Fruit fly (Drosophila melanogaster) whole organism, prepupa: ENCODE data around the gene Dus1.

ENCODE experiments used
- Blimp-1 ChIP-seq: fragments of 200-800 bp; sonication (Bioruptor generic); optimal IDR thresholded peaks from 3 replicates; lab custom pipeline; 2017; ENCODE audit warnings: missing biosample characterization, missing genetic modification characterization, mild to moderate bottlenecking, moderate library complexity, missing genetic modification reagents
- CG10631 ChIP-seq: fragments of 200-800 bp; sonication (Bioruptor generic); optimal IDR thresholded peaks from 2 replicates; lab custom pipeline; 2016; ENCODE audit warnings: missing biosample characterization, missing genetic modification characterization
- CG10669 ChIP-seq: fragments of 200-800 bp; sonication (Bioruptor generic); optimal IDR thresholded peaks from 3 replicates; lab custom pipeline; 2018; ENCODE audit warnings: missing biosample characterization, mild to moderate bottlenecking, missing genetic modification characterization, moderate library complexity
- CG11294 ChIP-seq: fragments of 200-800 bp; sonication (Bioruptor generic); IDR thresholded peaks from 2 replicates; pipeline ENCODE4 v1.3.6; 2022; ENCODE audit warnings: missing biosample characterization, missing genetic modification characterization
- CG11762 ChIP-seq: fragments of 200-800 bp; sonication (Bioruptor generic); optimal IDR thresholded peaks from 3 replicates; lab custom pipeline; 2016; ENCODE audit warnings: missing biosample characterization, missing genetic modification characterization; ENCODE audit not compliant: insufficient read depth
- CG11902 ChIP-seq: fragments of 200-800 bp; sonication (Bioruptor generic); optimal IDR thresholded peaks from 3 replicates; lab custom pipeline; 2016; ENCODE audit warnings: missing biosample characterization, missing genetic modification characterization
- CG15336 ChIP-seq: fragments of 200-800 bp; sonication (Bioruptor generic); IDR thresholded peaks from 2 replicates; pipeline ENCODE4 v1.3.6; 2022; ENCODE audit warnings: missing biosample characterization, missing genetic modification characterization
- CG1621 ChIP-seq: fragments of 200-800 bp; sonication (Bioruptor generic); optimal IDR thresholded peaks from 3 replicates; lab custom pipeline; 2018; ENCODE audit warnings: missing biosample characterization, mild to moderate bottlenecking, missing genetic modification characterization
- CG16779 ChIP-seq: fragments of 200-800 bp; sonication (Bioruptor generic); optimal IDR thresholded peaks from 3 replicates; lab custom pipeline; 2017; ENCODE audit warnings: missing biosample characterization, mild to moderate bottlenecking, missing genetic modification characterization
- CG31627 ChIP-seq: fragments of 200-800 bp; sonication (Bioruptor generic); optimal IDR thresholded peaks from 3 replicates; lab custom pipeline; 2016; ENCODE audit warnings: missing biosample characterization, missing genetic modification characterization
- CG32006 ChIP-seq: fragments of 200-800 bp; sonication (Bioruptor generic); optimal IDR thresholded peaks from 3 replicates; lab custom pipeline; 2017; ENCODE audit warnings: missing biosample characterization, mild to moderate bottlenecking, missing genetic modification characterization
- CG34406 ChIP-seq: fragments of 200-800 bp; sonication (Bioruptor generic); optimal IDR thresholded peaks from 3 replicates; lab custom pipeline; 2016; ENCODE audit warnings: missing biosample characterization, missing genetic modification characterization
- CG4318 ChIP-seq: fragments of 200-800 bp; sonication (Bioruptor generic); optimal IDR thresholded peaks from 3 replicates; lab custom pipeline; 2017; ENCODE audit warnings: missing biosample characterization, mild to moderate bottlenecking, missing genetic modification characterization
- CG6163 ChIP-seq: fragments of 200-800 bp; sonication (Bioruptor generic); IDR thresholded peaks from 3 replicates; pipeline ENCODE4 v1.3.6; 2022; ENCODE audit warnings: missing biosample characterization, missing genetic modification characterization
- CG6276 ChIP-seq: fragments of 200-800 bp; sonication (Bioruptor generic); optimal IDR thresholded peaks from 2 replicates; lab custom pipeline; 2017; ENCODE audit warnings: missing biosample characterization, mild to moderate bottlenecking, missing genetic modification characterization
- CG8119 ChIP-seq: fragments of 200-800 bp; sonication (Bioruptor generic); IDR thresholded peaks from 3 replicates; pipeline ENCODE4 v1.3.6; 2022; ENCODE audit warnings: missing biosample characterization, missing genetic modification characterization
- Eip78C ChIP-seq: fragments of 200-800 bp; sonication (Bioruptor generic); peaks from one replicate; lab custom pipeline; 2016; ENCODE audit warnings: missing biosample characterization, missing genetic modification characterization
- Eip93F ChIP-seq: fragments of 200-800 bp; sonication (Bioruptor generic); optimal IDR thresholded peaks from 2 replicates; lab custom pipeline; 2016; ENCODE audit warnings: missing biosample characterization, mild to moderate bottlenecking, missing genetic modification characterization
- Ets21C ChIP-seq: fragments of 200-800 bp; sonication (Bioruptor generic); optimal IDR thresholded peaks from 3 replicates; lab custom pipeline; 2016; ENCODE audit warnings: missing biosample characterization, missing genetic modification characterization
- Ets96B ChIP-seq: fragments of 200-800 bp; optimal IDR thresholded peaks from 2 replicates; lab custom pipeline; 2019; ENCODE audit warnings: missing biosample characterization, mild to moderate bottlenecking, missing genetic modification characterization, moderate library complexity
- Gug ChIP-seq: fragments of 200-800 bp; sonication (Bioruptor generic); IDR thresholded peaks from 2 replicates; pipeline ENCODE4 v1.3.6; 2022; ENCODE audit warnings: missing biosample characterization, missing genetic modification characterization
- Hr39 ChIP-seq: fragments of 200-800 bp; sonication (Bioruptor generic); optimal IDR thresholded peaks from 2 replicates; lab custom pipeline; 2016; ENCODE audit warnings: missing biosample characterization, missing genetic modification characterization
- Hr4 ChIP-seq: fragments of 200-800 bp; sonication (Bioruptor generic); optimal IDR thresholded peaks from 3 replicates; lab custom pipeline; 2016; ENCODE audit warnings: missing biosample characterization, missing genetic modification characterization
- Lpt ChIP-seq: fragments of 200-800 bp; sonication (Bioruptor generic); optimal IDR thresholded peaks from 3 replicates; lab custom pipeline; 2016; ENCODE audit warnings: missing biosample characterization, missing genetic modification characterization
- Sox102F ChIP-seq: fragments of 200-800 bp; sonication (Bioruptor generic); optimal IDR thresholded peaks from 2 replicates; lab custom pipeline; 2016; ENCODE audit warnings: missing biosample characterization, mild to moderate bottlenecking, missing genetic modification characterization
- Sox14 ChIP-seq: fragments of 200-800 bp; sonication (Bioruptor generic); optimal IDR thresholded peaks from 3 replicates; lab custom pipeline; 2016; ENCODE audit warnings: missing biosample characterization, missing genetic modification characterization
- acj6 ChIP-seq: fragments of 200-800 bp; sonication (Bioruptor generic); optimal IDR thresholded peaks from 3 replicates; lab custom pipeline; 2016; ENCODE audit warnings: missing biosample characterization, missing genetic modification characterization
- dac ChIP-seq: fragments of 200-800 bp; sonication (Bioruptor generic); optimal IDR thresholded peaks from 2 replicates; lab custom pipeline; 2017; ENCODE audit warnings: missing biosample characterization, mild to moderate bottlenecking, missing genetic modification characterization
- eg ChIP-seq: fragments of 200-800 bp; sonication (Bioruptor generic); IDR thresholded peaks from 3 replicates; pipeline ENCODE4 v1.3.6; 2022; ENCODE audit warnings: missing biosample characterization, missing genetic modification characterization
- esn ChIP-seq: fragments of 200-800 bp; sonication (Bioruptor generic); optimal IDR thresholded peaks from 2 replicates; lab custom pipeline; 2016; ENCODE audit warnings: missing biosample characterization, mild to moderate bottlenecking, missing genetic modification characterization, moderate library complexity
- net ChIP-seq: fragments of 200-800 bp; sonication (Bioruptor generic); optimal IDR thresholded peaks from 3 replicates; lab custom pipeline; 2016; ENCODE audit warnings: missing biosample characterization, missing genetic modification characterization
- pdm3 ChIP-seq: fragments of 200-800 bp; sonication (Bioruptor generic); optimal IDR thresholded peaks from 3 replicates; lab custom pipeline; 2016; ENCODE audit warnings: missing biosample characterization, missing genetic modification characterization
- spab ChIP-seq: fragments of 200-800 bp; sonication (Bioruptor generic); optimal IDR thresholded peaks from 2 replicates; lab custom pipeline; 2017; ENCODE audit warnings: missing biosample characterization, mild to moderate bottlenecking, missing genetic modification characterization, missing genetic modification reagents
- ss ChIP-seq, 2 experiments: fragments of 200-800 bp; sonication (Bioruptor generic); optimal IDR thresholded peaks; 2 replicates in 1 of 2; 3 replicates in 1 of 2; lab custom pipeline; 2017 to 2018; ENCODE audit warnings: mild to moderate bottlenecking in 2 of 2, missing biosample characterization in 2 of 2, missing genetic modification characterization in 2 of 2, moderate library complexity in 1 of 2

The Dus1 gene

DNA sequence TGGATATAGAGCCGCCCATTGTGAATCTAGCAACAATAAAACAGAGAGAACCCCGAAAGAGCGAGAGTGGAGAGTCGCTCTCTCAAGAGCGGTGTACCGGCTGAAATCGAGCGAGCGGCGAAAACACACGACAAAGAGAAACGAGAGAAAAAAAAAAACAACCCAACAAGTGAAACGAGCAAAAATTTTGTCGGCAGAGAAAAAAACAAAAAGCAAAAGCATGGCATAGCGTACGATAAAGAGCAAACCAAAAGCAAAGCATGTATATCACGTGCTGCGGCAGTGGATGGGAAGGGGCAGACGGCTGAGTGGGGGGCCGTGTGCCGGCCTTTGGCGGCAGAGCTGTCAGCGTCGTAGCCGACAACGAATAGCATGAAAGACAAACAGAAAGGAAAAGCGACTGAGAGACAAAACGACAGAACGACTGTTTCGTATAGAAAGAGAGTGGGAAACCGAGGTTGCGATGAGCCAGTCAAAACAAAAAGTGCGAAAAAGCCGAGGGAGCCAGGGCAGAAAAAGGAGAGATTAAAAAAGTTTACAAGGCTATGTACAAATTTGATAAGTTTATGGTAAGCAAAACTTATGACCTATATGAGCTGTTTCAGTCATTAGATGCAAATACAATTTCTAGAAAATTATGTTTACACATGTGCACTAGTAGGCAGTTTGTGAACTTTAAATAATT lies 24.7 kb downstream of the Dus1 start (continued):
- TF ChIP-seq ss (GFP tag; optimal IDR thresholded peaks at IDR 0.05; lab: Kevin White, UChicago) (peak; percentile 87 to 93), CG10669 (GFP tag; lab: Kevin White, UChicago) (no peak), dac (GFP tag; lab: Kevin White, UChicago) (no peak)

- TF ChIP-seq Eip93F (GFP tag; lab: Kevin White, UChicago), result no peak
- TF ChIP-seq esn (GFP tag; lab: Kevin White, UChicago), result no peak
- TF ChIP-seq CG1621 (tag; lab: Kevin White, UChicago), result no peak
- no peak for TF ChIP-seq acj6 (GFP tag; lab: Kevin White, UChicago)
These were observed 27.0 kb downstream of the Dus1 start for dm6 chr2L:244559-244958.

dm6 chr2L:243819-244218 lies 27.7 kb downstream of the Dus1 start:
- TF ChIP-seq CG16779 (peak; percentile 11), Blimp-1 (GFP tag; lab: Kevin White, UChicago) (no peak), CG34406 (GFP tag; lab: Kevin White, UChicago) (no peak), dac (GFP tag; lab: Kevin White, UChicago) (peak; percentile 63), CG6163 (GFP tag; lab: Robert Waterston, UW) (peak; percentile 78), CG6276 (GFP tag; lab: Kevin White, UChicago) (peak; percentile 79), CG10631 (GFP tag; lab: Kevin White, UChicago) (peak; percentile 28), CG4318 (GFP tag; lab: Kevin White, UChicago) (peak; percentile 76), CG8119 (GFP tag; lab: Robert Waterston, UW) (peak; percentile 93), Gug (peak; percentile 64), eg (GFP tag; lab: Robert Waterston, UW) (peak; percentile 90), CG15336 (GFP tag; lab: Robert Waterston, UW) (peak; percentile 92), CG11294 (GFP tag; lab: Robert Waterston, UW) (peak; percentile 37; the same call in 1 of the 2 replicates), Hr4 (GFP tag; lab: Kevin White, UChicago) (peak; percentile 27), pdm3 (GFP tag; lab: Kevin White, UChicago) (no peak), Lpt (peak; percentile 80), net (peak; percentile 50), CG32006 (GFP tag; lab: Kevin White, UChicago) (peak; percentile 88), Eip93F (GFP tag; lab: Kevin White, UChicago) (no peak), CG10669 (GFP tag; lab: Kevin White, UChicago) (no peak), CG31627 (GFP tag; lab: Kevin White, UChicago) (no peak)

- TF ChIP-seq CG11762 (GFP tag; lab: Kevin White, UChicago), result no peak
- TF ChIP-seq Hr39 (GFP tag; lab: Kevin White, UChicago), result no peak
- no peak for TF ChIP-seq Blimp-1 (GFP tag; lab: Kevin White, UChicago)
- TF ChIP-seq Eip78C, result no peak
These were observed 28.4 kb downstream of the Dus1 start for dm6 chr2L:243123-243522.

DNA sequence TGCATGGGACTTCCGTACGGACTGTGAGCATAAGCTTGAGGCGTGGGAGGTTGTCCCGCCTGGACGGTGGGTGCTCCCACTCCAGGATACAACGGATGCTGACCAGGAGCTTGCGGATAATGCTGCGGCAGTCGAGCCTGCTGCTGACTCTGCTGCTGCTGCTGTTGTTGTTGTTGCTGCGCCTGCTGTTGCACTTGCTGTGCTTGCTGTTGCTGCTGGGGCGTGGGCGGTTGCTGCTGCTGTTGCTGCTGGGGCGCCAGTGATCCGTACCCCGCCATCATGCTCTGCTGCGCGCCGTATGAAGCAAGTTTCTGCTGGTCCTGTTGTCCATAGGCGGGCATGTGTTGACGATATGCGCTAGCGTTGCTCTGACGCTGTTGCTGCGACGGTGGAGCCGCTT lies 30.1 kb downstream of the Dus1 start:
- TF ChIP-seq Sox102F (GFP tag; lab: Kevin White, UChicago) (no peak), net (no peak), Eip93F (GFP tag; lab: Kevin White, UChicago) (no peak), Eip78C (no peak), Sox14 (GFP tag; lab: Kevin White, UChicago) (no peak), Hr39 (GFP tag; lab: Kevin White, UChicago) (no peak), CG1621 (tag; lab: Kevin White, UChicago) (no peak), Blimp-1 (GFP tag; lab: Kevin White, UChicago) (no peak), pdm3 (GFP tag; lab: Kevin White, UChicago) (no peak), Ets21C (GFP tag; lab: Kevin White, UChicago) (no peak), CG11902 (GFP tag; lab: Kevin White, UChicago) (no peak), spab (GFP tag; lab: Kevin White, UChicago) (no peak), CG8119 (GFP tag; lab: Robert Waterston, UW) (no peak), Ets96B (no peak), CG16779 (no peak)
